Fruit fly (Drosophila melanogaster) whole organism, embryonic: Measurements from ENCODE around the gene pod1.

Experiments used
- CG1024 ChIP-seq: fragments of 200-800 bp; sonication (Bioruptor generic); IDR thresholded peaks from 2 replicates; pipeline ENCODE4 v1.3.6; 2022; ENCODE audit warnings: missing biosample characterization, missing genetic modification characterization
- CG12155 ChIP-seq: fragments of 200-800 bp; sonication (Bioruptor generic); optimal IDR thresholded peaks from 3 replicates; lab custom pipeline; 2016; ENCODE audit warnings: missing biosample characterization, missing genetic modification characterization
- CG13624 ChIP-seq: fragments of 200-800 bp; sonication (Bioruptor generic); optimal IDR thresholded peaks from 2 replicates; lab custom pipeline; 2016; ENCODE audit warnings: missing biosample characterization, missing genetic modification characterization
- CG14710 ChIP-seq: fragments of 200-800 bp; sonication (Bioruptor generic); optimal IDR thresholded peaks from 3 replicates; lab custom pipeline; 2019; ENCODE audit warnings: missing biosample characterization, mild to moderate bottlenecking, missing genetic modification characterization, moderate library complexity
- CG15269 ChIP-seq: fragments of 200-800 bp; sonication (Bioruptor generic); optimal IDR thresholded peaks from 2 replicates; lab custom pipeline; 2018; ENCODE audit warnings: missing biosample characterization, mild to moderate bottlenecking, missing genetic modification characterization, moderate library complexity
- CG17359 ChIP-seq: fragments of 200-800 bp; sonication (Bioruptor generic); optimal IDR thresholded peaks from 3 replicates; lab custom pipeline; 2018; ENCODE audit warnings: missing biosample characterization, mild to moderate bottlenecking, missing genetic modification characterization, moderate library complexity
- CG17829 ChIP-seq: fragments of 200-800 bp; optimal IDR thresholded peaks from 2 replicates; lab custom pipeline; 2019; ENCODE audit warnings: missing biosample characterization, mild to moderate bottlenecking, missing genetic modification characterization, moderate library complexity
- CG2889 ChIP-seq: fragments of 200-800 bp; sonication (Bioruptor generic); IDR thresholded peaks from 3 replicates; pipeline ENCODE4 v1.3.6; 2022; ENCODE audit warnings: missing biosample characterization, missing genetic modification characterization
- CG3281 ChIP-seq: fragments of 200-800 bp; sonication (Bioruptor generic); optimal IDR thresholded peaks from 3 replicates; lab custom pipeline; 2017; ENCODE audit warnings: missing biosample characterization, mild to moderate bottlenecking, missing genetic modification characterization
- CG33213 ChIP-seq: fragments of 200-800 bp; sonication (Bioruptor generic); optimal IDR thresholded peaks from 3 replicates; lab custom pipeline; 2016; ENCODE audit warnings: missing biosample characterization, missing genetic modification characterization
- CG4282 ChIP-seq: fragments of 200-800 bp; sonication (Bioruptor generic); optimal IDR thresholded peaks from 2 replicates; lab custom pipeline; 2016; ENCODE audit warnings: missing biosample characterization, missing genetic modification characterization
- CG4854 ChIP-seq: fragments of 200-800 bp; sonication (Bioruptor generic); optimal IDR thresholded peaks from 2 replicates; lab custom pipeline; 2016; ENCODE audit warnings: missing biosample characterization, missing genetic modification characterization, inconsistent platforms
- CG7372 ChIP-seq: fragments of 200-800 bp; sonication (Bioruptor generic); IDR thresholded peaks from 2 replicates; pipeline ENCODE4 v1.3.6; 2022; ENCODE audit warnings: missing biosample characterization, missing genetic modification characterization
- CG7928 ChIP-seq: fragments of 200-800 bp; sonication (Bioruptor generic); optimal IDR thresholded peaks from 2 replicates; lab custom pipeline; 2017; ENCODE audit warnings: missing biosample characterization, mild to moderate bottlenecking, missing genetic modification characterization
- CG7963 ChIP-seq: fragments of 200-800 bp; sonication (Bioruptor generic); IDR thresholded peaks from 3 replicates; pipeline ENCODE4 v1.3.6; 2022; ENCODE audit warnings: missing biosample characterization, missing genetic modification characterization; ENCODE audit not compliant: partially characterized antibody
- CG7987 ChIP-seq: fragments of 200-800 bp; sonication (Bioruptor generic); optimal IDR thresholded peaks from 2 replicates; lab custom pipeline; 2018; ENCODE audit warnings: missing biosample characterization, mild to moderate bottlenecking, missing genetic modification characterization, moderate library complexity
- CG9437 ChIP-seq: fragments of 200-800 bp; sonication (Bioruptor generic); optimal IDR thresholded peaks from 2 replicates; lab custom pipeline; 2018; ENCODE audit warnings: missing biosample characterization, mild to moderate bottlenecking, missing genetic modification characterization
- CG9817 ChIP-seq: fragments of 200-800 bp; sonication (Bioruptor generic); optimal IDR thresholded peaks from 2 replicates; lab custom pipeline; 2018; ENCODE audit warnings: missing biosample characterization, mild to moderate bottlenecking, missing genetic modification characterization, moderate library complexity
- E2f1 ChIP-seq: fragments of 200-800 bp; sonication (Bioruptor generic); IDR thresholded peaks from 2 replicates; pipeline ENCODE4 v1.3.6; 2022; ENCODE audit warnings: missing biosample characterization, missing genetic modification characterization
- Eip74EF ChIP-seq, 2 experiments: fragments of 200-800 bp in 1 of 2; fragments of >200 bp in 1 of 2; sonication (Bioruptor generic) in 1 of 2; optimal IDR thresholded peaks; 2 replicates each; lab custom pipeline; 2017 to 2019; ENCODE audit warnings: missing biosample characterization in 2 of 2, missing genetic modification characterization in 2 of 2, mild to moderate bottlenecking in 1 of 2, moderate library complexity in 1 of 2
- Fer3 ChIP-seq: fragments of 200-800 bp; sonication (Bioruptor generic); optimal IDR thresholded peaks from 2 replicates; lab custom pipeline; 2018; ENCODE audit warnings: missing biosample characterization, mild to moderate bottlenecking, missing genetic modification characterization, moderate library complexity
- HLH4C ChIP-seq: fragments of 200-800 bp; sonication (Bioruptor generic); IDR thresholded peaks from 3 replicates; pipeline ENCODE4 v1.3.6; 2022; ENCODE audit warnings: missing biosample characterization, missing genetic modification characterization; ENCODE audit not compliant: partially characterized antibody
- HLHmδ ChIP-seq: fragments of 200-800 bp; sonication (Bioruptor generic); optimal IDR thresholded peaks from 2 replicates; lab custom pipeline; 2018; ENCODE audit warnings: missing biosample characterization, mild to moderate bottlenecking, missing genetic modification characterization, moderate library complexity
- Hey ChIP-seq: fragments of 200-800 bp; sonication (Bioruptor generic); optimal IDR thresholded peaks from 3 replicates; lab custom pipeline; 2018; ENCODE audit warnings: missing biosample characterization, mild to moderate bottlenecking, missing genetic modification characterization
- Jarid2 ChIP-seq: fragments of 200-800 bp; sonication (Bioruptor generic); optimal IDR thresholded peaks from 3 replicates; lab custom pipeline; 2017; ENCODE audit warnings: mild to moderate bottlenecking, missing biosample characterization, missing genetic modification reagents, missing genetic modification characterization
- Lhr ChIP-seq: fragments of 200-800 bp; sonication (Bioruptor generic); optimal IDR thresholded peaks from 3 replicates; lab custom pipeline; 2017; ENCODE audit warnings: mild to moderate bottlenecking, missing biosample characterization, missing genetic modification reagents, missing genetic modification characterization
- Med ChIP-seq: fragments of 200-800 bp; sonication (Bioruptor generic); peaks from one replicate; lab custom pipeline; 2016; ENCODE audit warnings: missing biosample characterization, missing genetic modification characterization, mild to moderate bottlenecking, inconsistent platforms, moderate library complexity
- NFAT ChIP-seq: fragments of 200-800 bp; sonication (Bioruptor generic); IDR thresholded peaks from 2 replicates; pipeline ENCODE4 v1.3.6; 2022; ENCODE audit warnings: missing biosample characterization, missing genetic modification characterization
- Rfx ChIP-seq: fragments of 200-800 bp; sonication (Bioruptor generic); IDR thresholded peaks from 2 replicates; pipeline ENCODE4 v1.3.6; 2022; ENCODE audit warnings: missing biosample characterization, missing genetic modification characterization
- Sry-β ChIP-seq: fragments of 200-800 bp; sonication (Bioruptor generic); optimal IDR thresholded peaks from 2 replicates; lab custom pipeline; 2018; ENCODE audit warnings: missing biosample characterization, mild to moderate bottlenecking, missing genetic modification characterization, moderate library complexity
- ab ChIP-seq: fragments of 200-800 bp; sonication (Bioruptor generic); optimal IDR thresholded peaks from 2 replicates; lab custom pipeline; 2016; ENCODE audit warnings: missing biosample characterization, missing genetic modification characterization
- disco-r ChIP-seq: fragments of 200-800 bp; sonication (Bioruptor generic); optimal IDR thresholded peaks from 2 replicates; lab custom pipeline; 2016; ENCODE audit warnings: missing biosample characterization, missing genetic modification characterization
- dpn ChIP-seq, 2 experiments: fragments of 200-800 bp; sonication (Bioruptor generic); optimal IDR thresholded peaks; 3 replicates each; lab custom pipeline; 2016; ENCODE audit warnings: missing biosample characterization in 2 of 2, missing genetic modification characterization in 2 of 2
- en ChIP-seq: fragments of 200-800 bp; sonication (Bioruptor generic); optimal IDR thresholded peaks from 2 replicates; lab custom pipeline; 2016; ENCODE audit warnings: missing biosample characterization, missing genetic modification characterization
- exex ChIP-seq: fragments of 200-800 bp; sonication (Bioruptor generic); optimal IDR thresholded peaks from 4 replicates; lab custom pipeline; 2018; ENCODE audit warnings: missing biosample characterization, mild to moderate bottlenecking, missing genetic modification characterization, moderate library complexity
- gce ChIP-seq: fragments of 200-800 bp; sonication (Bioruptor generic); IDR thresholded peaks from 3 replicates; pipeline ENCODE4 v1.3.6; 2022; ENCODE audit warnings: missing biosample characterization, missing genetic modification characterization
- gem ChIP-seq: fragments of 200-800 bp; sonication (Bioruptor generic); optimal IDR thresholded peaks from 2 replicates; lab custom pipeline; 2019; ENCODE audit warnings: missing biosample characterization, mild to moderate bottlenecking, missing genetic modification characterization, moderate library complexity
- gsb-n ChIP-seq: fragments of 200-800 bp; sonication (Bioruptor generic); optimal IDR thresholded peaks from 3 replicates; lab custom pipeline; 2018; ENCODE audit warnings: missing biosample characterization, mild to moderate bottlenecking, missing genetic modification characterization
- hbn ChIP-seq: fragments of 200-800 bp; sonication (Bioruptor generic); IDR thresholded peaks from 2 replicates; pipeline ENCODE4 v1.3.6; 2022; ENCODE audit warnings: missing biosample characterization, missing genetic modification characterization; ENCODE audit not compliant: partially characterized antibody
- jigr1 ChIP-seq: fragments of 200-800 bp; sonication (Bioruptor generic); IDR thresholded peaks from 3 replicates; pipeline ENCODE4 v1.3.6; 2022; ENCODE audit warnings: missing biosample characterization, missing genetic modification characterization
- kni ChIP-seq: fragments of 200-800 bp; sonication (Bioruptor generic); optimal IDR thresholded peaks from 3 replicates; lab custom pipeline; 2017; ENCODE audit warnings: mild to moderate bottlenecking, missing biosample characterization, missing genetic modification reagents, missing genetic modification characterization
- mld ChIP-seq: fragments of 200-800 bp; sonication (Bioruptor generic); IDR thresholded peaks from 3 replicates; pipeline ENCODE4 v1.3.6; 2022; ENCODE audit warnings: missing biosample characterization, missing genetic modification characterization; ENCODE audit not compliant: partially characterized antibody
- onecut ChIP-seq: fragments of 200-800 bp; sonication (Bioruptor generic); IDR thresholded peaks from 2 replicates; pipeline ENCODE4 v1.3.6; 2022; ENCODE audit warnings: missing biosample characterization, missing genetic modification characterization
- pzg ChIP-seq: fragments of 200-800 bp; sonication (Bioruptor generic); optimal IDR thresholded peaks from 3 replicates; lab custom pipeline; 2018; ENCODE audit warnings: missing biosample characterization, mild to moderate bottlenecking, missing genetic modification characterization, moderate library complexity
- row ChIP-seq: fragments of 200-800 bp; sonication (Bioruptor generic); IDR thresholded peaks from 3 replicates; pipeline ENCODE4 v1.3.6; 2022; ENCODE audit warnings: missing biosample characterization, missing genetic modification characterization
- schlank ChIP-seq: fragments of 200-800 bp; sonication (Bioruptor generic); optimal IDR thresholded peaks from 2 replicates; lab custom pipeline; 2018; ENCODE audit warnings: missing biosample characterization, mild to moderate bottlenecking, missing genetic modification characterization
- sr ChIP-seq: fragments of 200-800 bp; sonication (Bioruptor generic); IDR thresholded peaks from 3 replicates; pipeline ENCODE4 v1.3.6; 2022; ENCODE audit warnings: missing biosample characterization, missing genetic modification characterization
- trh ChIP-seq: fragments of 200-800 bp; sonication (Bioruptor generic); optimal IDR thresholded peaks from 2 replicates; lab custom pipeline; 2016; ENCODE audit warnings: missing biosample characterization, missing genetic modification characterization
- twi ChIP-seq: fragments of 200-800 bp; optimal IDR thresholded peaks from 2 replicates; lab custom pipeline; 2019; ENCODE audit warnings: missing biosample characterization, mild to moderate bottlenecking, missing genetic modification characterization, moderate library complexity
- zfh1 ChIP-seq: fragments of 200-800 bp; sonication (Bioruptor generic); IDR thresholded peaks from 3 replicates; pipeline ENCODE4 v1.3.6; 2022; ENCODE audit warnings: missing biosample characterization, missing genetic modification characterization

pod1 gene

dm6 chrX:6803312-6803794, at the start of gene pod1, which contains the start of gene C3G (continued):
- TF ChIP-seq CG7963 (GFP tag; lab: Robert Waterston, UW): peak; percentile 96
- peak; percentile 36 for TF ChIP-seq Lhr (GFP tag; lab: Kevin White, UChicago)
- TF ChIP-seq hbn (GFP tag; lab: Robert Waterston, UW): peak; percentile 97
- TF ChIP-seq CG4854 (GFP tag; lab: Kevin White, UChicago): peak; percentile 27
- TF ChIP-seq CG14710: peak; percentile 55
- TF ChIP-seq Rfx (GFP tag; lab: Robert Waterston, UW): peak; percentile 62
- no peak for TF ChIP-seq gce (GFP tag; lab: Robert Waterston, UW)
- peak; percentile 6 for TF ChIP-seq CG7928
- TF ChIP-seq sr (GFP tag; lab: Robert Waterston, UW): no peak
- peak in 1 of 2 experiments; percentile 18 for TF ChIP-seq Eip74EF (GFP tag; optimal IDR thresholded peaks at IDR 0.05; lab: Kevin White, UChicago)
- peak; percentile 19 for TF ChIP-seq Jarid2
- peak; percentile 96 for TF ChIP-seq pzg
- TF ChIP-seq E2f1 (GFP tag; lab: Robert Waterston, UW): no peak
- TF ChIP-seq Med (GFP tag; lab: Kevin White, UChicago): peak; percentile 90
- peak; percentile 62; the same call in 1 of the 2 replicates for TF ChIP-seq NFAT
- peak; percentile 98 for TF ChIP-seq HLH4C (GFP tag; lab: Robert Waterston, UW)
- no peak for TF ChIP-seq CG15269 (tag; lab: Kevin White, UChicago)
- TF ChIP-seq CG9437 (GFP tag; lab: Kevin White, UChicago): no peak
- no peak for TF ChIP-seq ab (GFP tag; lab: Kevin White, UChicago)
- 0 out of 3 replicates have a peak, but pooled peaks have one; percentile 40 for TF ChIP-seq zfh1 (GFP tag; lab: Robert Waterston, UW)
- TF ChIP-seq twi: no peak
- TF ChIP-seq CG12155 (GFP tag; lab: Kevin White, UChicago): peak; percentile 39
- no peak for TF ChIP-seq Fer3 (tag; lab: Kevin White, UChicago)
- TF ChIP-seq CG2889 (GFP tag; lab: Robert Waterston, UW): no peak
- peak; percentile 13 for TF ChIP-seq CG9817 (tag; lab: Kevin White, UChicago)
- no peak for TF ChIP-seq Hey (tag; lab: Kevin White, UChicago)
- TF ChIP-seq Sry-β (GFP tag; lab: Kevin White, UChicago): peak; percentile 26
- peak; percentile 13 for TF ChIP-seq CG17829 (tag; lab: Kevin White, UChicago)
- TF ChIP-seq dpn (GFP tag; optimal IDR thresholded peaks at IDR 0.05; lab: Kevin White, UChicago): peak; percentile 33 to 35
- TF ChIP-seq CG33213 (GFP tag; lab: Kevin White, UChicago): peak; percentile 71
- no peak for TF ChIP-seq CG17359 (tag; lab: Kevin White, UChicago)
- peak; percentile 97 for TF ChIP-seq mld (GFP tag; lab: Robert Waterston, UW)
- peak; percentile 25; the same call in 1 of the 2 replicates for TF ChIP-seq onecut
- TF ChIP-seq exex (tag; lab: Kevin White, UChicago): peak; percentile 6
- no peak for TF ChIP-seq kni
- no peak for TF ChIP-seq CG4282 (GFP tag; lab: Kevin White, UChicago)
- no peak for TF ChIP-seq gsb-n (tag; lab: Kevin White, UChicago)
- TF ChIP-seq CG3281 (GFP tag; lab: Kevin White, UChicago): no peak
- no peak for TF ChIP-seq en
- TF ChIP-seq CG7987 (GFP tag; lab: Kevin White, UChicago): peak; percentile 5
- TF ChIP-seq schlank (tag; lab: Kevin White, UChicago): no peak
- no peak for TF ChIP-seq CG7372 (GFP tag; lab: Robert Waterston, UW)
- no peak for TF ChIP-seq jigr1 (GFP tag; lab: Robert Waterston, UW)
- TF ChIP-seq trh: no peak
- TF ChIP-seq CG1024 (GFP tag; lab: Robert Waterston, UW): no peak
- no peak for TF ChIP-seq disco-r (GFP tag; lab: Kevin White, UChicago)
- TF ChIP-seq CG13624: peak; percentile 78
- peak; percentile 71 for TF ChIP-seq row (GFP tag; lab: Robert Waterston, UW)
- TF ChIP-seq HLHmδ (GFP tag; lab: Kevin White, UChicago): peak; percentile 1
- TF ChIP-seq gem (tag; lab: Kevin White, UChicago): peak; percentile 5
